Worm (Caenorhabditis elegans): ENCODE results near the gene sdz-13.

sdz-13 gene

ce11 chrIV:10887285-10887684, 7.8 kb upstream of the sdz-13 start, which contains the start of gene F13E9.16:
F13E9.16 (minus strand) TSS chrIV:10887385.
- TF ChIP-seq ama-1 (optimal IDR thresholded peaks at IDR 0.05) (no peak), fkh-4 (tag; optimal IDR thresholded peaks at IDR 0.05; ENCODE audit: borderline replicate concordance) (no peak), pax-3 (tag; optimal IDR thresholded peaks at IDR 0.05) (no peak), snpc-4 (tag; optimal IDR thresholded peaks at IDR 0.05) (no peak), swsn-7 (tag; optimal IDR thresholded peaks at IDR 0.05) (no peak), F16B12.6 (tag; optimal IDR thresholded peaks at IDR 0.05) (no peak), nhr-12 (tag; optimal IDR thresholded peaks at IDR 0.05) (no peak), nhr-20 (tag; optimal IDR thresholded peaks at IDR 0.05) (no peak), unc-30 (tag; optimal IDR thresholded peaks at IDR 0.05) (no peak), dpl-1 (GFP tag; optimal IDR thresholded peaks at IDR 0.05) (no peak)

- no peak for TF ChIP-seq pqm-1 (tag; optimal IDR thresholded peaks at IDR 0.05)
- no peak for TF ChIP-seq fkh-8 (tag; optimal IDR thresholded peaks at IDR 0.05)
- TF ChIP-seq nhr-20 (tag; optimal IDR thresholded peaks at IDR 0.05): no peak
- no peak for TF ChIP-seq hlh-17 (GFP tag; optimal IDR thresholded peaks at IDR 0.05; ENCODE audit: borderline replicate concordance)
- TF ChIP-seq dsc-1 (tag; optimal IDR thresholded peaks at IDR 0.05): no peak
- TF ChIP-seq unc-62 (GFP tag; optimal IDR thresholded peaks at IDR 0.05): no peak
- TF ChIP-seq blmp-1 (tag; optimal IDR thresholded peaks at IDR 0.05): no peak
- no peak for TF ChIP-seq lin-39 (tag; optimal IDR thresholded peaks at IDR 0.05)
- TF ChIP-seq nhr-90 (tag; optimal IDR thresholded peaks at IDR 0.05; ENCODE audit: poor library complexity): no peak
- TF ChIP-seq nhr-84 (tag; optimal IDR thresholded peaks at IDR 0.05): no peak
- TF ChIP-seq nhr-77 (tag; optimal IDR thresholded peaks at IDR 0.05): no peak
- no peak for TF ChIP-seq mdl-1 (tag; optimal IDR thresholded peaks at IDR 0.05)
- no peak for TF ChIP-seq alr-1 (tag; optimal IDR thresholded peaks at IDR 0.05; ENCODE audit: borderline replicate concordance)
- TF ChIP-seq lin-15B (tag; optimal IDR thresholded peaks at IDR 0.05): no peak
- no peak for TF ChIP-seq ets-5 (GFP tag; IDR thresholded peaks at IDR 0.05)
- TF ChIP-seq sox-4 (tag; optimal IDR thresholded peaks at IDR 0.05): no peak
- TF ChIP-seq aly-2 (tag; optimal IDR thresholded peaks at IDR 0.05): no peak
- TF ChIP-seq efl-1 (optimal IDR thresholded peaks at IDR 0.05): no peak
- no peak for TF ChIP-seq efl-1 (GFP tag; optimal IDR thresholded peaks at IDR 0.05 in 1 of 2)
- no peak for TF ChIP-seq ceh-63 (GFP tag; optimal IDR thresholded peaks at IDR 0.05)
- TF ChIP-seq dpl-1 (GFP tag; optimal IDR thresholded peaks at IDR 0.05): no peak
These were observed 6.5 kb upstream of the sdz-13 start, which contains the start of gene srlf-11 for ce11 chrIV:10885915-10886314. srlf-11 (minus strand) TSS chrIV:10886015.

- TF ChIP-seq F16B12.6 (tag; optimal IDR thresholded peaks at IDR 0.05): no peak
- TF ChIP-seq nhr-90 (tag; optimal IDR thresholded peaks at IDR 0.05; ENCODE audit: poor library complexity): no peak
- no peak for TF ChIP-seq tbx-2 (tag; optimal IDR thresholded peaks at IDR 0.05)
- TF ChIP-seq alr-1 (tag; optimal IDR thresholded peaks at IDR 0.05; ENCODE audit: borderline replicate concordance): no peak
- no peak for TF ChIP-seq efl-1 (optimal IDR thresholded peaks at IDR 0.05)
- TF ChIP-seq efl-1 (GFP tag; optimal IDR thresholded peaks at IDR 0.05 in 1 of 2): no peak
- no peak for TF ChIP-seq nhr-47 (tag; optimal IDR thresholded peaks at IDR 0.05)
- TF ChIP-seq swsn-7 (tag; optimal IDR thresholded peaks at IDR 0.05): no peak
- TF ChIP-seq ceh-8 (GFP tag; optimal IDR thresholded peaks at IDR 0.05): no peak
These were observed 4.8 kb upstream of the sdz-13 start, which contains the start of gene F13E9.5 for ce11 chrIV:10884263-10884662. F13E9.5 (minus strand) TSS chrIV:10884363.

ce11 chrIV:10881230-10881629, 1.8 kb upstream of the sdz-13 start, which contains the start of gene F13E9.13:
F13E9.13 (plus strand) TSS chrIV:10881546.
- TF ChIP-seq nhr-20 (tag; optimal IDR thresholded peaks at IDR 0.05) (peak; percentile 19), sox-4 (tag; optimal IDR thresholded peaks at IDR 0.05) (no peak), ceh-88 (GFP tag; IDR thresholded peaks at IDR 0.05) (no peak), aly-2 (tag; optimal IDR thresholded peaks at IDR 0.05) (no peak), lin-14 (GFP tag; optimal IDR thresholded peaks at IDR 0.05) (no peak), elt-2 (tag; optimal IDR thresholded peaks at IDR 0.05) (peak; percentile 75), elt-3 (tag; optimal IDR thresholded peaks at IDR 0.05) (peak in 1 of 6 experiments; percentile 14), pqm-1 (tag; optimal IDR thresholded peaks at IDR 0.05) (no peak), hlh-17 (GFP tag; optimal IDR thresholded peaks at IDR 0.05; ENCODE audit: borderline replicate concordance) (no peak)

Measured in whole organism, L1 larva.